Worm (Caenorhabditis elegans): Measurements from ENCODE around the gene mdf-2.

mdf-2 gene

ce11 chrIV:2656400-2657139, 15.6 kb upstream of the mdf-2 start:
- TF ChIP-seq sox-4 (tag; optimal IDR thresholded peaks at IDR 0.05) (no peak), ceh-22 (tag; optimal IDR thresholded peaks at IDR 0.05) (no peak), ceh-14 (tag; optimal IDR thresholded peaks at IDR 0.05) (peak; percentile 33), fax-1 (tag; optimal IDR thresholded peaks at IDR 0.05) (no peak), hlh-8 (tag; optimal IDR thresholded peaks at IDR 0.05) (no peak), ceh-31 (tag; optimal IDR thresholded peaks at IDR 0.05) (no peak), unc-42 (tag; optimal IDR thresholded peaks at IDR 0.05) (peak; percentile 61), lin-11 (tag; optimal IDR thresholded peaks at IDR 0.05) (no peak)

DNA sequence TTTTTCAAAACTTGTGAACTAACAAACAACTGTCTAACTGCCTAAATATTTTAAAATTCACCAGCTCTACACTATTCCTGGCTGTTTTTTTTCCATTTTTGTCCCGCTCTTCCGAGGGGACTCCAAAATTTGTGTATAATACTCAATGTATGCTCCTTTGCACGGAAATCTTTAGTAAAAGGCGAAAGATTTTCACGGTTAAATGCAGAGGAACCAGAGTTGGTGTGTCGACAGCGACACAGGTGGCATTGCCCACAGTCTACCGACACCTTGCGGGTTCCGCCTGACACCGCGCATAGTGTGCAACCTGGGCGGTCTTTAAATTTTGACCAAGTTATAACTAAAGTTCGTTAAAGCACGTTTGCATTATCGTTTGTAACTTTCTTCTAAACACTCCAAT, 14.0 kb upstream of the mdf-2 start:
- no peak for TF ChIP-seq pha-4 (tag; optimal IDR thresholded peaks at IDR 0.05)
- TF ChIP-seq fkh-10 (GFP tag; optimal IDR thresholded peaks at IDR 0.05), result no peak
- no peak for TF ChIP-seq ceh-22 (tag; optimal IDR thresholded peaks at IDR 0.05)

- TF ChIP-seq ama-1 (optimal IDR thresholded peaks at IDR 0.05) (no peak), ceh-48 (tag; optimal IDR thresholded peaks at IDR 0.05) (peak; percentile 15), Y22D7AL.16 (tag; optimal IDR thresholded peaks at IDR 0.05) (no peak), hlh-8 (tag; optimal IDR thresholded peaks at IDR 0.05) (no peak)
Measured at ce11 chrIV:2650031-2650430, 9.1 kb upstream of the mdf-2 start.

- TF ChIP-seq ref-2 (tag; optimal IDR thresholded peaks at IDR 0.05) (no peak), K09A11.1 (tag; optimal IDR thresholded peaks at IDR 0.05; ENCODE audit: insufficient read depth) (no peak), T23F11.4 (GFP tag; optimal IDR thresholded peaks at IDR 0.05) (no peak), eyg-1 (tag; optimal IDR thresholded peaks at IDR 0.05) (no peak), ceh-19 (GFP tag; optimal IDR thresholded peaks at IDR 0.05) (no peak)
Measured at ce11 chrIV:2642673-2643072, 1.7 kb upstream of the mdf-2 start, which contains the start of gene ric-8. Gene ric-8, plus strand, starts transcription at chrIV:2642973.

ce11 chrIV:2642054-2642453, 1.1 kb upstream of the mdf-2 start:
- no peak for TF ChIP-seq fkh-6 (tag; optimal IDR thresholded peaks at IDR 0.05)

DNA sequence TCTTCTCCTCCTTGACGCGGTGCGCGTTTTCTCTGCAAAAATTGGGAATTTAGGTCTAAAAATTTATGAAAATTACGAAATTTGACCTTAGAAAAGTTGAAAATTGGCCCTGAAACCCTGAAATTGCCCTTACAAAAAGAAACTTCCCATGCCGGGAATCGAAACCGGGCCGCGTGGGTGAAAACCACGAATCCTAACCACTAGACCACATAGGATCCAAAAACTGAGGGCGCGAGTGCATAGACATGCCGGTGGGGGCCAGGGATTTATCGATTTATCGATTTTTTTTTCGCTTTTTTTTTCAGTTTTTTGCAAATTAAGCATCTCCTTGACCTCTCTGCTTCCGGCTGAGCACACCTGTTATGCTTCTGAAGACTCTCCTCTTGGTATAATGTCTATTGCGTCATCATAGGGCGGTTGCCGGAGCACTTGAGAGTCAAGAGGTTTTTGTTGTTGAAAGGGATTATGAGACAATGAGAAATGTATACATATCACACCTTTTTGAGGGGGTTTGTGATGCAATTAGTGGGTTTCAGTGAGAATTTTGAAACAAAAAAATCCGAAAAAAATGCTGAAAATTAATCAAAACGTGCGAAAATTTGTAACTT, 1.2 kb downstream of the mdf-2 start:
- no peak for TF ChIP-seq hlh-15 (tag; optimal IDR thresholded peaks at IDR 0.05)
- TF ChIP-seq hlh-8 (tag; optimal IDR thresholded peaks at IDR 0.05), result no peak
- no peak for TF ChIP-seq npax-4 (tag; optimal IDR thresholded peaks at IDR 0.05)
- TF ChIP-seq sox-2 (GFP tag; IDR thresholded peaks at IDR 0.05), result no peak
- TF ChIP-seq K09A11.1 (tag; optimal IDR thresholded peaks at IDR 0.05; ENCODE audit: insufficient read depth), result no peak
- no peak for TF ChIP-seq ets-4 (tag; optimal IDR thresholded peaks at IDR 0.05)
- TF ChIP-seq ceh-34 (tag; optimal IDR thresholded peaks at IDR 0.05), result peak; percentile 14
- TF ChIP-seq pat-9 (tag; optimal IDR thresholded peaks at IDR 0.05), result no peak
- no peak for TF ChIP-seq dve-1 (tag; optimal IDR thresholded peaks at IDR 0.05)
- TF ChIP-seq hlh-13 (GFP tag; optimal IDR thresholded peaks at IDR 0.05), result peak; percentile 56
- no peak for TF ChIP-seq hlh-30 (tag; optimal IDR thresholded peaks at IDR 0.05; ENCODE audit: insufficient read depth)
- no peak for TF ChIP-seq syd-9 (tag; optimal IDR thresholded peaks at IDR 0.05)
- TF ChIP-seq sdc-2 (tag; optimal IDR thresholded peaks at IDR 0.05), result no peak
- peak; percentile 9 for TF ChIP-seq ztf-16 (tag; optimal IDR thresholded peaks at IDR 0.05)
- peak; percentile 11 for TF ChIP-seq rnt-1 (tag; optimal IDR thresholded peaks at IDR 0.05)
- TF ChIP-seq eyg-1 (tag; optimal IDR thresholded peaks at IDR 0.05), result no peak
- TF ChIP-seq fax-1 (tag; optimal IDR thresholded peaks at IDR 0.05), result no peak
- peak; percentile 10 for TF ChIP-seq ref-2 (tag; optimal IDR thresholded peaks at IDR 0.05)
- TF ChIP-seq Y22D7AL.16 (tag; optimal IDR thresholded peaks at IDR 0.05), result peak; percentile 59
- TF ChIP-seq C08G9.2 (tag; optimal IDR thresholded peaks at IDR 0.05), result peak; percentile 36
- TF ChIP-seq odd-2 (tag; optimal IDR thresholded peaks at IDR 0.05), result no peak
- 0 out of 2 replicates have a peak, but pooled peaks have one; percentile 43 for TF ChIP-seq ceh-45 (GFP tag; IDR thresholded peaks at IDR 0.05)
- no peak for TF ChIP-seq unc-55 (GFP tag; optimal IDR thresholded peaks at IDR 0.05)
- TF ChIP-seq T23F11.4 (GFP tag; optimal IDR thresholded peaks at IDR 0.05), result peak; percentile 50
- TF ChIP-seq lin-11 (tag; optimal IDR thresholded peaks at IDR 0.05), result peak; percentile 54
- no peak for TF ChIP-seq pax-1 (tag; optimal IDR thresholded peaks at IDR 0.05)
- TF ChIP-seq ceh-9 (tag; optimal IDR thresholded peaks at IDR 0.05), result peak; percentile 65
- TF ChIP-seq dmd-4 (tag; optimal IDR thresholded peaks at IDR 0.05; ENCODE audit: borderline replicate concordance), result no peak
- TF ChIP-seq madf-2 (tag; optimal IDR thresholded peaks at IDR 0.05), result no peak
